Worm (Caenorhabditis elegans): ENCODE measurements around the gene C41C4.9.

DNA sequence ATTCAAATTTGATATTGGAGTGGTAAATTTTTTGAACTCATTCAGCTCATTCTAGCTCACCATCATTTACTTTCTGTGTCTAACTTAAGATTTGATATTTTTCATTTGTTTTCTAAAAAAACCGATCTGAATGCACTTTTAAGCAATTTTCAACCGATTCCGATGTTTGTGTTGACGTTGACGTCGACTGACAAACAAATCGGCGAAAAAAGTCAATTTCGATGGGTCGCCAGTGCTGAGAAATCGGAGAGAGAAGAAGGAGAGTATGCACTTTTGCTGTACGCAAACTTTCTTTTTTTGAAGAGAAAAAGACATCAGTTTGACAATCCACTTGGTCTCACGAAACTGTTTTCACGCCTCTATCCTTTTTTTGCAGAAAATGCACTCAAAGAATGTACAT, 18.0 kb downstream of the C41C4.9 start:
- TF ChIP-seq ama-1 (optimal IDR thresholded peaks at IDR 0.05) (no peak), unc-62 (GFP tag; optimal IDR thresholded peaks at IDR 0.05) (no peak), lin-13 (GFP tag; optimal IDR thresholded peaks at IDR 0.05) (no peak), lin-39 (tag; optimal IDR thresholded peaks at IDR 0.05) (no peak)

Data from whole organism, L2 larva.